Fruit fly (Drosophila melanogaster) whole organism, embryonic: ENCODE data around the gene CG8173.
A peak's percentile ranks its signal among the peaks of the same experiment; 100 is the strongest.

Experiments used
- Atf6 ChIP-seq: fragments of 200-800 bp; sonication (Bioruptor generic); IDR thresholded peaks from 2 replicates; pipeline ENCODE4 v1.3.6; 2022; ENCODE audit warnings: missing biosample characterization, missing genetic modification characterization
- B-H1 ChIP-seq: fragments of 200-800 bp; sonication (Bioruptor generic); IDR thresholded peaks from 3 replicates; pipeline ENCODE4 v1.3.6; 2022; ENCODE audit warnings: missing biosample characterization, missing genetic modification characterization
- CG10321 ChIP-seq: fragments of 200-800 bp; sonication (Bioruptor generic); IDR thresholded peaks from 2 replicates; pipeline ENCODE4 v1.3.6; 2022; ENCODE audit warnings: missing biosample characterization, missing genetic modification characterization
- CG10543 ChIP-seq: fragments of 200-800 bp; sonication (Bioruptor generic); optimal IDR thresholded peaks from 3 replicates; lab custom pipeline; 2017; ENCODE audit warnings: missing biosample characterization, mild to moderate bottlenecking, missing genetic modification characterization, moderate library complexity
- CG12299 ChIP-seq: fragments of 200-800 bp; sonication (Bioruptor generic); optimal IDR thresholded peaks from 2 replicates; lab custom pipeline; 2018; ENCODE audit warnings: missing biosample characterization, mild to moderate bottlenecking, missing genetic modification characterization
- CG13123 ChIP-seq: fragments of 200-800 bp; sonication (Bioruptor generic); optimal IDR thresholded peaks from 2 replicates; lab custom pipeline; 2016; ENCODE audit warnings: missing biosample characterization, missing genetic modification characterization
- CG13287 ChIP-seq: fragments of 200-800 bp; sonication (Bioruptor generic); IDR thresholded peaks from 2 replicates; pipeline ENCODE4 v1.3.6; 2022; ENCODE audit warnings: missing biosample characterization, missing genetic modification characterization; ENCODE audit not compliant: partially characterized antibody
- CG15269 ChIP-seq: fragments of 200-800 bp; sonication (Bioruptor generic); optimal IDR thresholded peaks from 2 replicates; lab custom pipeline; 2018; ENCODE audit warnings: missing biosample characterization, mild to moderate bottlenecking, missing genetic modification characterization, moderate library complexity
- CG16813 ChIP-seq: fragments of 200-800 bp; sonication (Bioruptor generic); IDR thresholded peaks from 3 replicates; pipeline ENCODE4 v1.3.6; 2022; ENCODE audit warnings: missing biosample characterization, missing genetic modification characterization; ENCODE audit not compliant: partially characterized antibody
- CG17328 ChIP-seq: fragments of 200-800 bp; sonication (Bioruptor generic); IDR thresholded peaks from 2 replicates; pipeline ENCODE4 v1.3.6; 2022; ENCODE audit warnings: missing biosample characterization, missing genetic modification characterization
- CG17361 ChIP-seq: fragments of 200-800 bp; sonication (Bioruptor generic); IDR thresholded peaks from 3 replicates; pipeline ENCODE4 v1.3.6; 2022; ENCODE audit warnings: missing biosample characterization, missing genetic modification characterization
- CG17568 ChIP-seq: fragments of 200-800 bp; sonication (Bioruptor generic); optimal IDR thresholded peaks from 2 replicates; lab custom pipeline; 2018; ENCODE audit warnings: missing biosample characterization, mild to moderate bottlenecking, missing genetic modification characterization, moderate library complexity
- CG18011 ChIP-seq: fragments of 200-800 bp; sonication (Bioruptor generic); optimal IDR thresholded peaks from 2 replicates; lab custom pipeline; 2017; ENCODE audit warnings: missing biosample characterization, missing genetic modification characterization, mild to moderate bottlenecking, moderate library complexity, missing genotype
- CG1832 ChIP-seq: fragments of 200-800 bp; sonication (Bioruptor generic); optimal IDR thresholded peaks from 2 replicates; lab custom pipeline; 2017; ENCODE audit warnings: missing biosample characterization, mild to moderate bottlenecking, missing genetic modification characterization, inconsistent platforms
- CG3065 ChIP-seq: fragments of 200-800 bp; sonication (Bioruptor generic); optimal IDR thresholded peaks from 2 replicates; lab custom pipeline; 2016; ENCODE audit warnings: missing biosample characterization, missing genetic modification characterization
- CG31365 ChIP-seq: fragments of 200-800 bp; sonication (Bioruptor generic); optimal IDR thresholded peaks from 2 replicates; lab custom pipeline; 2018; ENCODE audit warnings: missing biosample characterization, mild to moderate bottlenecking, missing genetic modification characterization
- CG4282 ChIP-seq: fragments of 200-800 bp; sonication (Bioruptor generic); optimal IDR thresholded peaks from 2 replicates; lab custom pipeline; 2016; ENCODE audit warnings: missing biosample characterization, missing genetic modification characterization
- CG4854 ChIP-seq: fragments of 200-800 bp; sonication (Bioruptor generic); optimal IDR thresholded peaks from 2 replicates; lab custom pipeline; 2016; ENCODE audit warnings: missing biosample characterization, missing genetic modification characterization, inconsistent platforms
- CG6854 ChIP-seq: fragments of 200-800 bp; sonication (Bioruptor generic); optimal IDR thresholded peaks from 3 replicates; lab custom pipeline; 2017; ENCODE audit warnings: missing biosample characterization, mild to moderate bottlenecking, missing genetic modification characterization
- CG7357 ChIP-seq: fragments of 200-800 bp; sonication (Bioruptor generic); IDR thresholded peaks from 3 replicates; pipeline ENCODE4 v1.3.6; 2022; ENCODE audit warnings: missing biosample characterization, missing genetic modification characterization
- CG8089 ChIP-seq: fragments of 200-800 bp; sonication (Bioruptor generic); optimal IDR thresholded peaks from 3 replicates; lab custom pipeline; 2016; ENCODE audit warnings: missing biosample characterization, missing genetic modification characterization
- CG9817 ChIP-seq: fragments of 200-800 bp; sonication (Bioruptor generic); optimal IDR thresholded peaks from 2 replicates; lab custom pipeline; 2018; ENCODE audit warnings: missing biosample characterization, mild to moderate bottlenecking, missing genetic modification characterization, moderate library complexity
- D ChIP-seq, 2 experiments: fragments of 200-800 bp in 1 of 2; fragments of >200 bp in 1 of 2; sonication (Bioruptor generic) in 1 of 2; optimal IDR thresholded peaks; 2 replicates in 1 of 2; 3 replicates in 1 of 2; lab custom pipeline; 2017; ENCODE audit warnings: mild to moderate bottlenecking in 1 of 2, missing biosample characterization in 1 of 2, missing genetic modification characterization in 1 of 2, missing genetic modification reagents in 1 of 2
- Fer1 ChIP-seq: fragments of 200-800 bp; sonication (Bioruptor generic); optimal IDR thresholded peaks from 2 replicates; lab custom pipeline; 2017; ENCODE audit warnings: missing biosample characterization, mild to moderate bottlenecking, missing genetic modification characterization
- HLH4C ChIP-seq: fragments of 200-800 bp; sonication (Bioruptor generic); IDR thresholded peaks from 3 replicates; pipeline ENCODE4 v1.3.6; 2022; ENCODE audit warnings: missing biosample characterization, missing genetic modification characterization; ENCODE audit not compliant: partially characterized antibody
- Lhr ChIP-seq: fragments of 200-800 bp; sonication (Bioruptor generic); optimal IDR thresholded peaks from 3 replicates; lab custom pipeline; 2017; ENCODE audit warnings: mild to moderate bottlenecking, missing biosample characterization, missing genetic modification reagents, missing genetic modification characterization
- Nf-YB ChIP-seq: fragments of 200-800 bp; sonication (Bioruptor generic); optimal IDR thresholded peaks from 3 replicates; lab custom pipeline; 2019; ENCODE audit warnings: missing biosample characterization, mild to moderate bottlenecking, missing genetic modification characterization, moderate library complexity
- Oaz ChIP-seq: fragments of 200-800 bp; sonication (Bioruptor generic); IDR thresholded peaks from 2 replicates; pipeline ENCODE4 v1.3.6; 2022; ENCODE audit warnings: missing biosample characterization, missing genetic modification characterization
- Tbp ChIP-seq: fragments of >200 bp; optimal IDR thresholded peaks from 2 replicates; lab custom pipeline; 2018; ENCODE audit warnings: missing biosample characterization, missing genetic modification characterization
- ash1 ChIP-seq: fragments of 200-800 bp; sonication (Bioruptor generic); optimal IDR thresholded peaks from 2 replicates; lab custom pipeline; 2018; ENCODE audit warnings: missing biosample characterization, mild to moderate bottlenecking, missing genetic modification characterization
- bsh ChIP-seq, 2 experiments: fragments of 200-800 bp; sonication (Bioruptor generic); optimal IDR thresholded peaks; 2 replicates each; lab custom pipeline; 2017 to 2018; ENCODE audit warnings: mild to moderate bottlenecking in 2 of 2, missing biosample characterization in 2 of 2, missing genetic modification characterization in 2 of 2, moderate library complexity in 1 of 2
- cg ChIP-seq: fragments of 200-800 bp; sonication (Bioruptor generic); optimal IDR thresholded peaks from 3 replicates; lab custom pipeline; 2019; ENCODE audit warnings: missing biosample characterization, mild to moderate bottlenecking, missing genetic modification characterization, moderate library complexity
- emc ChIP-seq: fragments of 200-800 bp; sonication (Bioruptor generic); optimal IDR thresholded peaks from 2 replicates; lab custom pipeline; 2016; ENCODE audit warnings: missing biosample characterization, missing genetic modification characterization
- fu2 ChIP-seq: fragments of 200-800 bp; sonication (Bioruptor generic); optimal IDR thresholded peaks from 2 replicates; lab custom pipeline; 2016; ENCODE audit warnings: missing biosample characterization, missing genetic modification characterization
- gcm ChIP-seq: fragments of 200-800 bp; sonication (Bioruptor generic); optimal IDR thresholded peaks from 2 replicates; lab custom pipeline; 2019; ENCODE audit warnings: missing biosample characterization, mild to moderate bottlenecking, missing genetic modification characterization, moderate library complexity
- gro ChIP-seq: fragments of 200-800 bp; sonication (Bioruptor generic); optimal IDR thresholded peaks from 2 replicates; lab custom pipeline; 2016; ENCODE audit warnings: missing biosample characterization, missing genetic modification characterization
- h ChIP-seq: fragments of >200 bp; optimal IDR thresholded peaks from 2 replicates; lab custom pipeline; 2017
- her ChIP-seq: fragments of 200-800 bp; sonication (Bioruptor generic); optimal IDR thresholded peaks from 2 replicates; lab custom pipeline; 2016; ENCODE audit warnings: missing biosample characterization, missing genetic modification characterization
- lilli ChIP-seq: fragments of 200-800 bp; sonication (Bioruptor generic); optimal IDR thresholded peaks from 3 replicates; lab custom pipeline; 2016; ENCODE audit warnings: missing biosample characterization, missing genetic modification characterization
- lov ChIP-seq, 2 experiments: fragments of 200-800 bp in 1 of 2; fragments of >200 bp in 1 of 2; sonication (Bioruptor generic) in 1 of 2; IDR thresholded peaks in 1 of 2; optimal IDR thresholded peaks in 1 of 2; 2 replicates in 1 of 2; 3 replicates in 1 of 2; pipeline versions ENCODE4 v1.3.6 to Lab custom; 2017 to 2022; ENCODE audit warnings: missing biosample characterization in 1 of 2, missing genetic modification characterization in 1 of 2
- luna ChIP-seq: fragments of 200-800 bp; sonication (Bioruptor generic); optimal IDR thresholded peaks from 2 replicates; lab custom pipeline; 2016; ENCODE audit warnings: missing biosample characterization, missing genetic modification characterization
- mirr ChIP-seq: fragments of 200-800 bp; sonication (Bioruptor generic); optimal IDR thresholded peaks from 3 replicates; lab custom pipeline; 2018; ENCODE audit warnings: missing biosample characterization, mild to moderate bottlenecking, missing genetic modification characterization
- pum ChIP-seq: fragments of 200-800 bp; sonication (Bioruptor generic); optimal IDR thresholded peaks from 2 replicates; lab custom pipeline; 2016; ENCODE audit warnings: missing biosample characterization, missing genetic modification characterization
- rib ChIP-seq: fragments of 200-800 bp; sonication (Bioruptor generic); IDR thresholded peaks from 2 replicates; pipeline ENCODE4 v1.3.6; 2022; ENCODE audit warnings: missing biosample characterization, missing genetic modification characterization
- ro ChIP-seq: fragments of 200-800 bp; sonication (Bioruptor generic); IDR thresholded peaks from 2 replicates; pipeline ENCODE4 v1.3.6; 2022; ENCODE audit warnings: missing biosample characterization, missing genetic modification characterization
- tap ChIP-seq: fragments of 200-800 bp; optimal IDR thresholded peaks from 3 replicates; lab custom pipeline; 2019; ENCODE audit warnings: missing biosample characterization, mild to moderate bottlenecking, missing genetic modification characterization, moderate library complexity
- twi ChIP-seq: fragments of 200-800 bp; optimal IDR thresholded peaks from 2 replicates; lab custom pipeline; 2019; ENCODE audit warnings: missing biosample characterization, mild to moderate bottlenecking, missing genetic modification characterization, moderate library complexity
- zf30C ChIP-seq: fragments of 200-800 bp; sonication (Bioruptor generic); optimal IDR thresholded peaks from 3 replicates; lab custom pipeline; 2018; ENCODE audit warnings: missing biosample characterization, mild to moderate bottlenecking, missing genetic modification characterization
- zfh1 ChIP-seq: fragments of 200-800 bp; sonication (Bioruptor generic); IDR thresholded peaks from 3 replicates; pipeline ENCODE4 v1.3.6; 2022; ENCODE audit warnings: missing biosample characterization, missing genetic modification characterization

The CG8173 gene

dm6 chrX:17698864-17699504 is 10.5 kb downstream of the CG8173 start (continued):
- TF ChIP-seq gro (GFP tag; lab: Kevin White, UChicago) (peak; percentile 83), CG7357 (GFP tag; lab: Robert Waterston, UW) (peak; percentile 72), luna (GFP tag; lab: Kevin White, UChicago) (no peak), CG6854 (peak; percentile 89), bsh (GFP tag; optimal IDR thresholded peaks at IDR 0.05; lab: Kevin White, UChicago) (peak; percentile 79 to 82), mirr (peak; percentile 48), Atf6 (GFP tag; lab: Robert Waterston, UW) (peak; percentile 78), fu2 (GFP tag; lab: Kevin White, UChicago) (peak; percentile 62), CG4282 (GFP tag; lab: Kevin White, UChicago) (peak; percentile 11), CG16813 (no peak), emc (GFP tag; lab: Kevin White, UChicago) (peak; percentile 69), CG17568 (peak; percentile 83), gcm (GFP tag; lab: Kevin White, UChicago) (peak; percentile 86), pum (GFP tag; lab: Kevin White, UChicago) (peak; percentile 78), h (no peak), CG13123 (GFP tag; lab: Kevin White, UChicago) (peak; percentile 39), lilli (GFP tag; lab: Kevin White, UChicago) (peak; percentile 89), CG13287 (GFP tag; lab: Robert Waterston, UW) (no peak), CG12299 (tag; lab: Kevin White, UChicago) (peak; percentile 82), CG17328 (GFP tag; lab: Robert Waterston, UW) (no peak), Nf-YB (GFP tag; lab: Kevin White, UChicago) (peak; percentile 76), CG10543 (GFP tag; lab: Kevin White, UChicago) (peak; percentile 86), ash1 (GFP tag; lab: Kevin White, UChicago) (no peak), CG17361 (peak; percentile 96), Fer1 (GFP tag; lab: Kevin White, UChicago) (peak; percentile 90), Tbp (no peak), CG31365 (peak; percentile 34), B-H1 (GFP tag; lab: Robert Waterston, UW) (peak; percentile 22; the same call in 1 of the 3 replicates), tap (tag; lab: Kevin White, UChicago) (peak; percentile 80), CG1832 (GFP tag; lab: Kevin White, UChicago) (peak; percentile 67), CG18011 (peak; percentile 57), rib (GFP tag; lab: Robert Waterston, UW) (no peak), CG3065 (GFP tag; lab: Kevin White, UChicago) (peak; percentile 62), zf30C (no peak), CG4854 (GFP tag; lab: Kevin White, UChicago) (peak; percentile 85), Oaz (GFP tag; lab: Robert Waterston, UW) (0 out of 2 replicates have a peak, but pooled peaks have one; percentile 39), CG9817 (peak; percentile 71), CG8089 (GFP tag; lab: Kevin White, UChicago) (peak; percentile 59), Lhr (GFP tag; lab: Kevin White, UChicago) (peak; percentile 36), D (optimal IDR thresholded peaks at IDR 0.05; lab: Kevin White, UChicago) (no peak), D (GFP tag; optimal IDR thresholded peaks at IDR 0.05; lab: Kevin White, UChicago) (peak; percentile 87), her (GFP tag; lab: Kevin White, UChicago) (peak; percentile 75), cg (GFP tag; lab: Kevin White, UChicago) (peak; percentile 29), HLH4C (no peak), lov (optimal IDR thresholded peaks at IDR 0.05; lab: Kevin White, UChicago) (no peak), lov (GFP tag; IDR thresholded peaks at IDR 0.05; lab: Robert Waterston, UW) (no peak), CG10321 (GFP tag; lab: Robert Waterston, UW) (peak; percentile 58; the same call in 1 of the 2 replicates), zfh1 (peak; percentile 64; the same call in 2 of the 3 replicates), twi (tag; lab: Kevin White, UChicago) (peak; percentile 77), CG15269 (peak; percentile 90), ro (no peak)
